Worm (Caenorhabditis elegans): ENCODE results near the gene F35C11.2.

- TF ChIP-seq ztf-23 (GFP tag; IDR thresholded peaks at IDR 0.05) (no peak), T22C8.4 (GFP tag; IDR thresholded peaks at IDR 0.05) (no peak), med-1 (GFP tag; optimal IDR thresholded peaks at IDR 0.05; ENCODE audit: insufficient read depth) (no peak), cog-1 (tag; optimal IDR thresholded peaks at IDR 0.05) (no peak), klf-2 (GFP tag; conservative IDR thresholded peaks at IDR 0.05) (no peak)
Measured at ce11 chrII:8266559-8266958, 17.9 kb upstream of the F35C11.2 start.
